Worm (Caenorhabditis elegans) whole organism, L4 larva: Measurements from ENCODE around the gene col-68.
A peak's percentile ranks its signal among the peaks of the same experiment; 100 is the strongest.

ENCODE experiments used
- F26F4.8 ChIP-seq: fragments of 200-800 bp; sonication (Bioruptor generic); conservative IDR thresholded peaks from 2 replicates; pipeline ENCODE4 v1.3.6; 2022; ENCODE audit warnings: missing genetic modification characterization, missing compliant biosample characterization
- R02D3.7 ChIP-seq: fragments of 150-350 bp; sonication (generic microtip); optimal IDR thresholded peaks from 3 replicates; lab custom pipeline; 2014; ENCODE audit warnings: missing biosample characterization, missing genetic modification characterization
- Y48G9A.11 ChIP-seq: fragments of 200-800 bp; sonication (Bioruptor generic); IDR thresholded peaks from 2 replicates; pipeline ENCODE4 v1.3.6; 2022; ENCODE audit warnings: missing genetic modification reagents, missing genetic modification characterization, missing compliant biosample characterization
- Y5F2A.4 ChIP-seq: fragments of 200-800 bp; sonication (Bioruptor generic); optimal IDR thresholded peaks from 2 replicates; lab custom pipeline; 2018; ENCODE audit warnings: mild to moderate bottlenecking, missing genetic modification characterization, missing compliant biosample characterization
- aha-1 ChIP-seq: fragments of 150-350 bp; peaks from one replicate; lab custom pipeline; 2014; ENCODE audit warnings: missing biosample characterization, missing genetic modification characterization
- ctbp-1 ChIP-seq: fragments of 200-800 bp; sonication (Bioruptor generic); IDR thresholded peaks from 2 replicates; pipeline ENCODE4 v1.3.6; 2022; ENCODE audit warnings: missing genetic modification reagents, missing genetic modification characterization, missing compliant biosample characterization
- daf-16 ChIP-seq, 3 experiments: sonication (generic microtip); optimal IDR thresholded peaks; 2 replicates each; lab custom pipeline; 2016 to 2017; ENCODE audit warnings: missing genetic modification characterization in 3 of 3, missing genetic modification reagents in 3 of 3, mild to moderate bottlenecking in 2 of 3, missing compliant biosample characterization in 2 of 3, missing biosample characterization in 1 of 3, moderate library complexity in 1 of 3
- daf-19 ChIP-seq: fragments of 200-800 bp; sonication (Bioruptor generic); conservative IDR thresholded peaks from 2 replicates; pipeline ENCODE4 v1.3.6; 2022; ENCODE audit warnings: missing genetic modification characterization, missing compliant biosample characterization
- dmd-6 ChIP-seq: fragments of 200-800 bp; sonication (Bioruptor generic); IDR thresholded peaks from 2 replicates; pipeline ENCODE4 v1.3.6; 2022; ENCODE audit warnings: missing genetic modification reagents, missing genetic modification characterization, missing compliant biosample characterization
- dmd-8 ChIP-seq: fragments of 200-800 bp; sonication (Bioruptor generic); IDR thresholded peaks from 2 replicates; pipeline ENCODE4 v1.3.6; 2022; ENCODE audit warnings: missing genetic modification characterization, missing compliant biosample characterization
- dmd-9 ChIP-seq: fragments of 200-800 bp; sonication (Bioruptor generic); IDR thresholded peaks from 2 replicates; pipeline ENCODE4 v1.3.6; 2022; ENCODE audit warnings: missing genetic modification reagents, missing genetic modification characterization, missing compliant biosample characterization
- dve-1 ChIP-seq: sonication (generic microtip); optimal IDR thresholded peaks from 2 replicates; lab custom pipeline; 2017; ENCODE audit warnings: antibody characterized with exemption, mild to moderate bottlenecking, missing genetic modification characterization, missing compliant biosample characterization; ENCODE audit not compliant: insufficient read depth
- egl-43 ChIP-seq: fragments of 200-800 bp; sonication (Bioruptor generic); IDR thresholded peaks from 2 replicates; pipeline ENCODE4 v1.3.6; 2022; ENCODE audit warnings: missing genetic modification reagents, missing genetic modification characterization, missing compliant biosample characterization
- fkh-10 ChIP-seq: fragments of 150-350 bp; optimal IDR thresholded peaks from 2 replicates; lab custom pipeline; 2014; ENCODE audit warnings: missing biosample characterization, missing genetic modification reagents, missing genetic modification characterization
- lin-13 ChIP-seq: fragments of 150-350 bp; optimal IDR thresholded peaks from 2 replicates; lab custom pipeline; 2014; ENCODE audit warnings: missing biosample characterization, missing genetic modification reagents, missing genetic modification characterization
- lin-38 ChIP-seq: fragments of 200-800 bp; sonication (Bioruptor generic); IDR thresholded peaks from 2 replicates; pipeline ENCODE4 v1.3.6; 2022; ENCODE audit warnings: missing genetic modification reagents, missing genetic modification characterization, missing compliant biosample characterization
- lin-39 ChIP-seq: fragments of 150-350 bp; optimal IDR thresholded peaks from 2 replicates; lab custom pipeline; 2014; ENCODE audit warnings: missing biosample characterization, missing genetic modification reagents, missing genetic modification characterization
- madf-5 ChIP-seq, 2 experiments: fragments of 200-800 bp; sonication (Bioruptor generic); IDR thresholded peaks; 2 replicates each; pipeline ENCODE4 v1.3.6; 2022; ENCODE audit warnings: missing compliant biosample characterization in 2 of 2, missing genetic modification characterization in 2 of 2
- madf-9 ChIP-seq: fragments of 200-800 bp; sonication (Bioruptor generic); conservative IDR thresholded peaks from 2 replicates; pipeline ENCODE4 v1.3.6; 2022; ENCODE audit warnings: missing genetic modification reagents, missing genetic modification characterization, missing compliant biosample characterization
- mdl-1 ChIP-seq, 2 experiments: fragments of 150-350 bp in 1 of 2; sonication (generic microtip) in 1 of 2; optimal IDR thresholded peaks; 2 replicates each; lab custom pipeline; 2014 to 2017; ENCODE audit warnings: missing biosample characterization in 2 of 2, missing genetic modification characterization in 2 of 2
- nhr-102 ChIP-seq: sonication (generic microtip); optimal IDR thresholded peaks from 2 replicates; lab custom pipeline; 2016; ENCODE audit warnings: mild to moderate bottlenecking, missing genetic modification characterization, moderate library complexity, missing compliant biosample characterization
- nhr-111 ChIP-seq: fragments of 200-800 bp; sonication (Bioruptor generic); optimal IDR thresholded peaks from 2 replicates; lab custom pipeline; 2018; ENCODE audit warnings: mild to moderate bottlenecking, missing genetic modification characterization, missing compliant biosample characterization
- pqm-1 ChIP-seq: sonication (generic microtip); optimal IDR thresholded peaks from 2 replicates; lab custom pipeline; 2017; ENCODE audit warnings: missing biosample characterization, missing genetic modification characterization
- rbr-2 ChIP-seq: sonication (generic microtip); optimal IDR thresholded peaks from 2 replicates; lab custom pipeline; 2016; ENCODE audit warnings: missing genotype, missing genetic modification characterization, missing compliant biosample characterization
- set-16 ChIP-seq: fragments of 200-800 bp; sonication (Bioruptor generic); IDR thresholded peaks from 2 replicates; pipeline ENCODE4 v1.3.6; 2022; ENCODE audit warnings: missing genetic modification reagents, missing genetic modification characterization, missing compliant biosample characterization
- spr-1 ChIP-seq: sonication (generic microtip); optimal IDR thresholded peaks from 2 replicates; lab custom pipeline; 2016; ENCODE audit warnings: mild to moderate bottlenecking, missing genetic modification characterization, missing compliant biosample characterization
- tra-1 ChIP-seq: fragments of 200-800 bp; sonication (Bioruptor generic); IDR thresholded peaks from 2 replicates; pipeline ENCODE4 v1.3.6; 2022; ENCODE audit warnings: missing genetic modification reagents, missing genetic modification characterization, missing compliant biosample characterization
- unc-130 ChIP-seq: sonication (generic microtip); optimal IDR thresholded peaks from 2 replicates; lab custom pipeline; 2016; ENCODE audit warnings: missing genetic modification reagents, missing genetic modification characterization, missing compliant biosample characterization
- unc-62 ChIP-seq, 3 experiments: fragments of 150-350 bp in 1 of 3; sonication (generic microtip); optimal IDR thresholded peaks in 2 of 3; peaks in 1 of 3; 1 replicate in 1 of 3; 2 replicates in 2 of 3; lab custom pipeline; 2014 to 2017; ENCODE audit warnings: missing biosample characterization in 3 of 3, missing genetic modification characterization in 3 of 3, missing genetic modification reagents in 3 of 3, missing genotype in 1 of 3
- vab-7 ChIP-seq: fragments of 200-800 bp; sonication (Bioruptor generic); IDR thresholded peaks from 2 replicates; pipeline ENCODE4 v1.3.6; 2022; ENCODE audit warnings: missing genetic modification reagents, missing genetic modification characterization, missing compliant biosample characterization
- zfp-2 ChIP-seq: sonication (generic microtip); optimal IDR thresholded peaks from 2 replicates; lab custom pipeline; 2016; ENCODE audit warnings: mild to moderate bottlenecking, missing genetic modification characterization, missing compliant biosample characterization
- zip-11 ChIP-seq: fragments of 200-800 bp; sonication (Bioruptor generic); IDR thresholded peaks from 2 replicates; pipeline ENCODE4 v1.3.6; 2022; ENCODE audit warnings: missing genetic modification characterization, missing compliant biosample characterization

col-68 gene

ce11 chrII:105327-105882, 1.1 kb downstream of the col-68 start:
- peak; percentile 83 for TF ChIP-seq set-16 (GFP tag; lab: Robert Waterston, UW)
- TF ChIP-seq unc-62 (GFP tag; optimal IDR thresholded peaks at IDR 0.05 in 1 of 2; lab: Kevin White, UChicago) = peak in 1 of 2 experiments; percentile 93
- no peak for TF ChIP-seq unc-62 (tag; optimal IDR thresholded peaks at IDR 0.05; lab: Kevin White, UChicago)
- TF ChIP-seq spr-1 (tag; lab: Kevin White, UChicago) = no peak
- peak; percentile 56; the same call in 1 of the 2 replicates for TF ChIP-seq egl-43
- TF ChIP-seq lin-39 (tag; lab: Kevin White, UChicago) = no peak
- no peak for TF ChIP-seq pqm-1 (tag; lab: Kevin White, UChicago)
- no peak for TF ChIP-seq dmd-8 (GFP tag; lab: Robert Waterston, UW)
- TF ChIP-seq, all 104 proteins: peak for 3

ce11 chrII:105889-106288, 1.6 kb downstream of the col-68 start, which contains the start of gene txt-1:
Gene txt-1 (plus strand): TSS chrII:106189.
- no peak for TF ChIP-seq dve-1 (tag; lab: Kevin White, UChicago)
- no peak for TF ChIP-seq lin-13 (GFP tag; lab: Kevin White, UChicago)
- no peak for TF ChIP-seq spr-1 (tag; lab: Kevin White, UChicago)
- no peak for TF ChIP-seq nhr-111 (GFP tag; lab: Kevin White, UChicago)
- TF ChIP-seq fkh-10 (GFP tag; lab: Kevin White, UChicago) = no peak
- no peak for TF ChIP-seq daf-16 (GFP tag; optimal IDR thresholded peaks at IDR 0.05; lab: Kevin White, UChicago)
- TF ChIP-seq daf-16 (tag; optimal IDR thresholded peaks at IDR 0.05; lab: Kevin White, UChicago) = no peak
- TF ChIP-seq tra-1 = no peak
- TF ChIP-seq nhr-102 = no peak

ce11 chrII:107703-108102, 3.4 kb downstream of the col-68 start:
- TF ChIP-seq F26F4.8 (GFP tag; lab: Robert Waterston, UW) (no peak), zfp-2 (tag; lab: Kevin White, UChicago) (no peak), madf-9 (GFP tag; lab: Robert Waterston, UW) (no peak), ctbp-1 (GFP tag; lab: Robert Waterston, UW) (no peak), rbr-2 (no peak), dmd-6 (GFP tag; lab: Robert Waterston, UW) (no peak), Y48G9A.11 (GFP tag; lab: Robert Waterston, UW) (no peak), vab-7 (no peak), unc-130 (GFP tag; lab: Kevin White, UChicago) (no peak), mdl-1 (tag; optimal IDR thresholded peaks at IDR 0.05; lab: Kevin White, UChicago) (no peak), Y5F2A.4 (GFP tag; lab: Kevin White, UChicago) (no peak), dmd-9 (no peak)

ce11 chrII:108865-109264, 4.5 kb downstream of the col-68 start, which contains the start of gene C50D2.2:
Gene C50D2.2 (plus strand): TSS chrII:109165.
- TF ChIP-seq daf-19 (GFP tag; lab: Robert Waterston, UW) (no peak), aha-1 (tag; lab: Kevin White, UChicago) (peak; percentile 20), madf-5 (GFP tag; IDR thresholded peaks at IDR 0.05; lab: Robert Waterston, UW) (no peak), lin-13 (GFP tag; lab: Kevin White, UChicago) (no peak), lin-38 (GFP tag; lab: Robert Waterston, UW) (no peak), R02D3.7 (tag; lab: Kevin White, UChicago) (no peak)

- TF ChIP-seq zip-11 (no peak), aha-1 (tag; lab: Kevin White, UChicago) (peak; percentile 16), lin-38 (GFP tag; lab: Robert Waterston, UW) (no peak)
- TF ChIP-seq, all 104 proteins: peak for 1
Measured at ce11 chrII:111267-111666, 6.9 kb downstream of the col-68 start, which contains the start of gene C50D2.1. Gene C50D2.1 (plus strand): TSS chrII:111567.
